Fruit fly (Drosophila melanogaster): ENCODE measurements around the gene CG31624.

CG31624 gene

DNA sequence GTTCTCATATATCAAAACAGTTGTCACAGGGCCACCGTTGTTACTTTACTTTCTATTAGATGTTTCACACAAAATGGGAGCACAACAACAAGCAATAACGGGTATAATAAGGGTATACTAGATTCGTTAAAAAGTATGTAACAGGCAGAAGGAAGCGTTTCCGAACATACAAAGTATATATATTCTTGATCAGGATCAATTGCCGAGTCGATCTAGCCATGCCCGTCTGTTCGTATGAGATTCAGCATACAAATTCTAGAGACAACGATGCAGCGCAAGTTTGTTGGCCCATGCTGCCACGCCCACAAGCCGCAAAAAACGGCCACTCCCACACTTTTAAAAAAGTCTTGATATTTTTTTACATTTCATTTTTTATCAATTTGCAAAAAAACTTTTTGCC lies at the start of gene CG31624:
Gene CG31624 (minus strand): TSS at position 101 of the 400 bp plus-strand sequence.
- TF ChIP-seq so (GFP tag; IDR thresholded peaks at IDR 0.05), result no peak
- no peak for TF ChIP-seq CG10267 (tag; optimal IDR thresholded peaks at IDR 0.05)
- no peak for TF ChIP-seq Opbp (GFP tag; IDR thresholded peaks at IDR 0.05; ENCODE audit: partially characterized antibody)
- no peak for TF ChIP-seq CG8388 (GFP tag; optimal IDR thresholded peaks at IDR 0.05)
- TF ChIP-seq HmgZ (tag; optimal IDR thresholded peaks at IDR 0.05), result no peak
- no peak for TF ChIP-seq dysf (GFP tag; IDR thresholded peaks at IDR 0.05)
- no peak for TF ChIP-seq CG32772 (GFP tag; IDR thresholded peaks at IDR 0.05)
- no peak for TF ChIP-seq sc (optimal IDR thresholded peaks at IDR 0.05)
- no peak for TF ChIP-seq sc (GFP tag; optimal IDR thresholded peaks at IDR 0.05)
- no peak for TF ChIP-seq BEAF-32 (GFP tag; optimal IDR thresholded peaks at IDR 0.05)
- no peak for TF ChIP-seq gro (GFP tag; optimal IDR thresholded peaks at IDR 0.05)
- TF ChIP-seq dm (GFP tag; optimal IDR thresholded peaks at IDR 0.05), result no peak
- no peak for TF ChIP-seq ftz-f1 (GFP tag; optimal IDR thresholded peaks at IDR 0.05)
- TF ChIP-seq Atf6 (GFP tag; IDR thresholded peaks at IDR 0.05), result no peak
- TF ChIP-seq CG14710 (tag; optimal IDR thresholded peaks at IDR 0.05), result no peak
- no peak for TF ChIP-seq nerfin-1 (tag; optimal IDR thresholded peaks at IDR 0.05)
- TF ChIP-seq H2.0 (GFP tag; IDR thresholded peaks at IDR 0.05), result no peak

DNA sequence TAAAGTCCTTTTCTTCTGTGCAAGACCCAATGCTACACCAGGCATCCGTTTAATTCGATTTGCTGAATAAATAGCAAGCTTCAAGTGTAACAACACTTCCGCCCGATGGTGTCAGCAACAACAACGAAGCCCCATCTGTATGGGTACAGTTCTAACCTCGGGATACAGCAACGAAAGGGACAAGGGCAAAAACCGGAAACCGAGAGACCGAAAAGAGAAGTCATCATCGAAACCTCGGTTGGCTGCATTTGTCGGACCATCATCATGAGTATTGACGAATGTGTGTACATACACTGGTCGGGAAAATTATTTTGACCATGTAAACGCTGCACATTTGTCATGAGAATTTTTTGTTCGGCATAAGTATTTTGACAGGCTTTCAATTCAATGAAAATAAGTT lies 48.7 kb upstream of the CG31624 start:
- TF ChIP-seq Ets65A (GFP tag), result peak; percentile 68
- no peak for TF ChIP-seq ash1 (GFP tag; optimal IDR thresholded peaks at IDR 0.05)
- TF ChIP-seq ATbp (GFP tag; optimal IDR thresholded peaks at IDR 0.05), result no peak
- no peak for TF ChIP-seq sc (optimal IDR thresholded peaks at IDR 0.05)
- TF ChIP-seq sc (GFP tag; optimal IDR thresholded peaks at IDR 0.05), result no peak
- no peak for TF ChIP-seq HLH54F (GFP tag; optimal IDR thresholded peaks at IDR 0.05)
- TF ChIP-seq CG2199 (GFP tag; IDR thresholded peaks at IDR 0.05), result peak; percentile 72; the same call in 1 of the 3 replicates
- peak; percentile 7 for TF ChIP-seq Deaf1 (tag; optimal IDR thresholded peaks at IDR 0.05)

DNA sequence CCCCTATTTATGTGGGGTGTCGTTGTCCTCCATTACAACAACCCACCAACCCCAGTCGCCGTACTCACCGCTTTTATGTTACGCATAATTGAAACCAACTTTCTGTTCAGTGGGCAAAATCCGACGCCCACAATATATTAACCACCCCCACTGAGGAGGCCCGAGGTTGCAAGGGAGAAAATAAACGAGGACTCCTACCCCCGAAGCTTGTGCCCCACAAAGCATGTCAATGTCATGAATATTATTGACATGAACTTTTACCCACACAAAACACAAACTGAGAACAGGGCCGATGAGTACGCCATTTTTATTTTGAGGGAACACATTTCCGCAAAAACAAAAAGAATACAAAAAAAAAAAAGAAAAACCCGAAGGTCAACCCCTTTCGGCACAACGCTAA lies 47.8 kb upstream of the CG31624 start:
- TF ChIP-seq sqz (GFP tag; optimal IDR thresholded peaks at IDR 0.05) (peak; percentile 54), CG17612 (GFP tag; IDR thresholded peaks at IDR 0.05) (no peak), CG7987 (GFP tag; optimal IDR thresholded peaks at IDR 0.05) (no peak), CG17186 (GFP tag; optimal IDR thresholded peaks at IDR 0.05) (no peak), CG14441 (GFP tag; IDR thresholded peaks at IDR 0.05) (no peak), peb (GFP tag; IDR thresholded peaks at IDR 0.05) (no peak), Deaf1 (tag; optimal IDR thresholded peaks at IDR 0.05) (peak; percentile 62), az2 (GFP tag; optimal IDR thresholded peaks at IDR 0.05) (no peak), jing (GFP tag; optimal IDR thresholded peaks at IDR 0.05) (no peak), CG15011 (GFP tag; optimal IDR thresholded peaks at IDR 0.05) (no peak), her (GFP tag; optimal IDR thresholded peaks at IDR 0.05) (no peak), Trl (optimal IDR thresholded peaks at IDR 0.05) (no peak), Trl (GFP tag; optimal IDR thresholded peaks at IDR 0.05) (no peak), CG13894 (tag; optimal IDR thresholded peaks at IDR 0.05) (peak; percentile 32), croc (GFP tag; conservative IDR thresholded peaks at IDR 0.05) (no peak), btn (GFP tag; optimal IDR thresholded peaks at IDR 0.05) (no peak), abd-A (tag; optimal IDR thresholded peaks at IDR 0.05) (peak; percentile 72), Taf1 (GFP tag; IDR thresholded peaks at IDR 0.05) (no peak), CG2129 (GFP tag; IDR thresholded peaks at IDR 0.05; ENCODE audit: partially characterized antibody) (no peak)
